Fruit fly (Drosophila melanogaster): ENCODE data around the gene CG3437.

Gene CG3437

DNA sequence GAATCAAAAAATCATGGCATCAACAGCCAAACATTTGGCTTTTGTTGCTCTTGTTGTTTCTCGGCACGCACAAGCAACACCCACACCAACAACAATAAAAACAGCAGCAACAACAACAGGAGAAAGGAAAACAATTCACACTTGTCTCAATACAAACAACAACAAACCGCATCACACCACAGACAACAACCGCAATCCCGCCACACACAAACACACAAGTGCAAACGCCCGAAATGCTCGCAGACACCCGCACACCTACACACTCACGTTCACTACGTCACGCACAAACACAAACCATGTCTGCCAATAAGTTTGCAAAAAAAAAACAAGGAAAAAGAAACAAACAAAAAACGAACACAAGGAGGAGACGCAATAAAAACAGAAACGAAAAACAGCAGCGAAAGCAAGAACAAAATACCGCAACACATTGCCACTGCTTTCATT is 10.3 kb upstream of the CG3437 start:
- TF ChIP-seq zen (tag; optimal IDR thresholded peaks at IDR 0.05) (peak; percentile 38), fd102C (GFP tag; optimal IDR thresholded peaks at IDR 0.05) (peak; percentile 62), Elba2 (GFP tag; optimal IDR thresholded peaks at IDR 0.05) (peak; percentile 73), cg (GFP tag; optimal IDR thresholded peaks at IDR 0.05) (peak; percentile 52), fd64A (GFP tag; optimal IDR thresholded peaks at IDR 0.05) (peak; percentile 7), D19A (tag; optimal IDR thresholded peaks at IDR 0.05) (no peak), D (optimal IDR thresholded peaks at IDR 0.05) (peak; percentile 26), D (GFP tag; optimal IDR thresholded peaks at IDR 0.05) (no peak), NfI (GFP tag; optimal IDR thresholded peaks at IDR 0.05) (no peak), CG4360 (GFP tag; IDR thresholded peaks at IDR 0.05) (peak; percentile 88), Drgx (GFP tag; IDR thresholded peaks at IDR 0.05) (peak; percentile 68), abd-A (tag; optimal IDR thresholded peaks at IDR 0.05) (peak; percentile 53), Hr51 (GFP tag; optimal IDR thresholded peaks at IDR 0.05) (peak in 1 of 2 experiments; percentile 43), CG12299 (tag; optimal IDR thresholded peaks at IDR 0.05) (no peak), CG15479 (GFP tag; optimal IDR thresholded peaks at IDR 0.05) (peak; percentile 36), ATbp (GFP tag; optimal IDR thresholded peaks at IDR 0.05) (peak; percentile 2), ac (GFP tag; optimal IDR thresholded peaks at IDR 0.05) (no peak), nom (GFP tag; optimal IDR thresholded peaks at IDR 0.05) (peak; percentile 87), Med (GFP tag) (peak; percentile 70), mirr (GFP tag; optimal IDR thresholded peaks at IDR 0.05) (peak; percentile 46), Gsc (GFP tag; IDR thresholded peaks at IDR 0.05) (no peak), sqz (GFP tag; optimal IDR thresholded peaks at IDR 0.05) (peak; percentile 13), bsh (GFP tag; optimal IDR thresholded peaks at IDR 0.05) (peak in 1 of 2 experiments; percentile 59), CG43689 (GFP tag; IDR thresholded peaks at IDR 0.05) (no peak), CG12744 (GFP tag; optimal IDR thresholded peaks at IDR 0.05) (no peak), tll (GFP tag; optimal IDR thresholded peaks at IDR 0.05) (peak in 1 of 2 experiments; percentile 95)

DNA sequence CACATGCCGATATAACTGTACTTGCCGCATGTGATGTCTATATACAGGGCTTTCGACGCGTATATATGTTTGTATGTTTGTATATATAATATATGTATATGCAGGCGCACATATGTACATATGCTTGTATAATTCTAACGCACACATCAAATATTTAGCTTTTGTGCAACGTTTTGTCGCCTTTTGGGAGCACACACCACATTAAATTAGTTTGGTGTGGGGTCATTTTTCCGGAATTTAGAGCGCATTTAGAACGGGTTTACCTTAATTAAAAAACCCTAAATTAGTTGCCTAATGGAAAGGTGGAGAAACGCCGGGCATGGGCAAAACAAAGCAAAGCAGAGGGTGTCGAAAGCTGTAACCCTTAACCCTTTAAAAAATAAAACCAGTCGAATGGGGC is 9.8 kb upstream of the CG3437 start:
- no peak for TF ChIP-seq NC2α (GFP tag; optimal IDR thresholded peaks at IDR 0.05)
- TF ChIP-seq Ets65A (GFP tag): peak; percentile 68
- no peak for TF ChIP-seq btn (GFP tag; optimal IDR thresholded peaks at IDR 0.05)
- TF ChIP-seq Xbp1 (GFP tag; optimal IDR thresholded peaks at IDR 0.05): no peak
- no peak for TF ChIP-seq CG30431 (GFP tag; optimal IDR thresholded peaks at IDR 0.05)
- TF ChIP-seq sug (tag; optimal IDR thresholded peaks at IDR 0.05): no peak

DNA sequence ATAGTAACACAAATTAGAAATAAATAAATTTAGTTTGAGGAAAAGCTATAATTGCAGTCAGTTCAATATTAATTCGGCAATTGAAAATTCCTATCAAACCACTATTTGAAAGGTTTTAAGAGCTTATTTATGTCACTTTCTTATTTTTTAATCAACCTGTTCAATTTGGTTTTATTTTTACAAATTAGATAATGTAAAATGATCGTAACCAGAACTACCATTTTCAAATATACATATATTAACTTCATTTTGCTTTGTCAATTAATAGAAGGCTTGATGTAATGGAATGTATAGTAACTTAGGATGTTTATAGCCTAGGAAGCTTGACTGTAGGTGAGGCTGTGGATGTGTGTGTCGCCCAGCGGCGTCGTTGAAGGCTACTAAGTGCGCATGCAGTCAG is 9.1 kb upstream of the CG3437 start:
- TF ChIP-seq CG13894 (tag; optimal IDR thresholded peaks at IDR 0.05): no peak
- peak; percentile 3 for TF ChIP-seq bcd (GFP tag; optimal IDR thresholded peaks at IDR 0.05)
- TF ChIP-seq gem (tag; optimal IDR thresholded peaks at IDR 0.05): peak; percentile 64
- TF ChIP-seq Hr51 (GFP tag; optimal IDR thresholded peaks at IDR 0.05): peak in 1 of 2 experiments; percentile 43
- peak; percentile 34 for TF ChIP-seq nerfin-1 (tag; optimal IDR thresholded peaks at IDR 0.05)
- peak; percentile 40 for TF ChIP-seq CG9727 (GFP tag; optimal IDR thresholded peaks at IDR 0.05)
- peak; percentile 18 for TF ChIP-seq org-1 (GFP tag; optimal IDR thresholded peaks at IDR 0.05)
- no peak for TF ChIP-seq Abd-B (GFP tag; optimal IDR thresholded peaks at IDR 0.05)
- peak; percentile 60 for TF ChIP-seq dmrt99B (tag; optimal IDR thresholded peaks at IDR 0.05)
- TF ChIP-seq Ptx1 (GFP tag; IDR thresholded peaks at IDR 0.05): 0 out of 2 replicates have a peak, but pooled peaks have one; percentile 23
- TF ChIP-seq CG17361 (GFP tag; IDR thresholded peaks at IDR 0.05): peak; percentile 42; the same call in 1 of the 3 replicates
- no peak for TF ChIP-seq CG9797 (GFP tag; optimal IDR thresholded peaks at IDR 0.05)
- TF ChIP-seq CG15269 (tag; optimal IDR thresholded peaks at IDR 0.05): peak; percentile 26
- no peak for TF ChIP-seq CG33557 (GFP tag; optimal IDR thresholded peaks at IDR 0.05)
- peak; percentile 57 for TF ChIP-seq CG7839 (tag; optimal IDR thresholded peaks at IDR 0.05)
- peak; percentile 37 for TF ChIP-seq CG34376 (GFP tag; optimal IDR thresholded peaks at IDR 0.05)
- TF ChIP-seq CG15601 (tag; optimal IDR thresholded peaks at IDR 0.05): peak; percentile 10
- TF ChIP-seq PHDP (tag; optimal IDR thresholded peaks at IDR 0.05): peak; percentile 17
